Worm (Caenorhabditis elegans) whole organism, L1 larva: ENCODE data around the gene rnh-1.0.

Experiments used
- aha-1 ChIP-seq: fragments of 150-350 bp; optimal IDR thresholded peaks from 2 replicates; lab custom pipeline; 2014; ENCODE audit warnings: missing biosample characterization, missing genetic modification characterization
- ceh-82 ChIP-seq, 3 experiments: fragments of 150-350 bp in 1 of 3; sonication (generic microtip) in 2 of 3; optimal IDR thresholded peaks; 2 replicates each; lab custom pipeline; 2014 to 2017; ENCODE audit warnings: missing biosample characterization in 3 of 3, missing genetic modification characterization in 3 of 3
- elt-3 ChIP-seq, 6 experiments: fragments of 150-350 bp in 1 of 6; sonication (generic microtip); optimal IDR thresholded peaks; 2 replicates each; lab custom pipeline; 2017 to 2018; ENCODE audit warnings: missing biosample characterization in 6 of 6, missing genetic modification characterization in 6 of 6, inconsistent platforms in 1 of 6
- hpl-2 ChIP-seq: fragments of 150-350 bp; optimal IDR thresholded peaks from 2 replicates; lab custom pipeline; 2014; ENCODE audit warnings: missing biosample characterization, missing genetic modification reagents, missing genetic modification characterization
- isw-1 ChIP-seq: fragments of 200-800 bp; sonication (Bioruptor generic); IDR thresholded peaks from 2 replicates; pipeline ENCODE4 v1.3.6; 2022; ENCODE audit warnings: missing genetic modification characterization, missing compliant biosample characterization
- jun-1 ChIP-seq: fragments of 150-350 bp; optimal IDR thresholded peaks from 2 replicates; lab custom pipeline; 2014; ENCODE audit warnings: missing biosample characterization, missing genetic modification reagents, missing genetic modification characterization
- lin-39 ChIP-seq: fragments of 150-350 bp; optimal IDR thresholded peaks from 2 replicates; lab custom pipeline; 2014; ENCODE audit warnings: missing biosample characterization, missing genetic modification reagents, missing genetic modification characterization
- lir-3 ChIP-seq: sonication (generic microtip); optimal IDR thresholded peaks from 2 replicates; lab custom pipeline; 2016; ENCODE audit warnings: mild to moderate bottlenecking, missing genetic modification characterization, moderate library complexity, missing compliant biosample characterization; ENCODE audit not compliant: poor library complexity
- nhr-11 ChIP-seq: fragments of 150-350 bp; optimal IDR thresholded peaks from 2 replicates; lab custom pipeline; 2014; ENCODE audit warnings: missing biosample characterization, missing genetic modification characterization
- tbx-2 ChIP-seq: sonication (generic microtip); optimal IDR thresholded peaks from 2 replicates; lab custom pipeline; 2016; ENCODE audit warnings: missing genetic modification characterization, missing compliant biosample characterization

- TF ChIP-seq tbx-2 (no peak), elt-3 (tag; optimal IDR thresholded peaks at IDR 0.05; lab: Kevin White, UChicago) (no peak), aha-1 (tag; lab: Kevin White, UChicago) (no peak), isw-1 (no peak), lin-39 (tag; lab: Kevin White, UChicago) (no peak), hpl-2 (GFP tag; lab: Kevin White, UChicago) (no peak), ceh-82 (tag; optimal IDR thresholded peaks at IDR 0.05; lab: Kevin White, UChicago) (no peak), lir-3 (tag; lab: Kevin White, UChicago) (no peak), jun-1 (no peak), nhr-11 (tag; lab: Kevin White, UChicago) (no peak)
These were observed 26.4 kb downstream of the rnh-1.0 start for ce11 chrII:5021518-5021917.
